Fruit fly (Drosophila melanogaster) Kc167 (cell line): Measurements from ENCODE around the gene I-2.
"Not testable (repeated sequence)": the region's sequence is repeated elsewhere in the genome, so short reads cannot be mapped to it uniquely, and the experiment has no call there.

Experiments
- Myc ChIP-seq: fragments of >200 bp; optimal IDR thresholded peaks from 2 replicates; lab custom pipeline; 2017; ENCODE audit warnings: missing external identifiers
- Sin3A ChIP-seq: fragments of >200 bp; optimal IDR thresholded peaks from 2 replicates; lab custom pipeline; 2018; ENCODE audit warnings: missing external identifiers
- h ChIP-seq: fragments of >200 bp; optimal IDR thresholded peaks from 3 replicates; lab custom pipeline; 2018; ENCODE audit warnings: missing external identifiers
- insv ChIP-seq: fragments of >200 bp; optimal IDR thresholded peaks from 3 replicates; lab custom pipeline; 2018; ENCODE audit warnings: missing external identifiers
- psq ChIP-seq: fragments of >200 bp; optimal IDR thresholded peaks from 2 replicates; lab custom pipeline; 2017; ENCODE audit warnings: missing external identifiers
- ttk ChIP-seq: sonication (Bioruptor generic); optimal IDR thresholded peaks from 2 replicates; lab custom pipeline; 2017; ENCODE audit warnings: missing external identifiers

The I-2 gene

DNA sequence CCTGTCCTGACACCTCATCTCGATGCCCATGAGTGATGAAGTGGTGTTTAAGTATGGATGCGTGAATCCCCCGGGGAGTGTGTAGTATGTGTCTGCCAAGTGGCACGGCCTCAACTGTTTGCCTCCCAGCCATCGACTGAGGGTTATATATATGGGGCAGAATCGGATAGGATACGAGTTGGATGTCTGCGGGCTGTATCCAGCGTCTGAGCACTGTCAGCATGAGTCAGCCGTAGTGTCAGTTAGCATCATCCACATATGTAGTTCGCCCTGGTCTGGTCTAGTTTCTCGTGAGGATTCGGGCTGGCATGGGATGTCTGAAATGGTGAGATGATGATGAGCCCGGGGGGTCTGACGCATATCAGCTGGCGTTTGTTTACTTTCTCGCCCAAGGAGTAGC is 34.6 kb downstream of the I-2 start, which contains the start of gene Ilp3:
Ilp3 (minus strand) TSS at position 101 of the 400 bp plus-strand sequence.
- TF ChIP-seq ttk (no peak), Myc (no peak), Sin3A (no peak), insv (no peak), h (lab: Kevin White, UChicago) (no peak)

- no peak for TF ChIP-seq ttk
- TF ChIP-seq psq (lab: Kevin White, UChicago): no peak
- TF ChIP-seq Sin3A: no peak
- no peak for TF ChIP-seq h (lab: Kevin White, UChicago)
- TF ChIP-seq insv: no peak
- no peak for TF ChIP-seq Myc
Observed at dm6 chr3L:9799398-9799797, 37.2 kb downstream of the I-2 start, which contains the start of gene Ilp2. Ilp2 (plus strand) TSS chr3L:9799698.

- TF ChIP-seq h (lab: Kevin White, UChicago); Myc; Sin3A: not testable (repeated sequence)
Observed at dm6 chr3L:9798120-9798519, 38.5 kb downstream of the I-2 start, which contains the start of gene Ilp1. Ilp1 (plus strand) TSS chr3L:9798420.

DNA sequence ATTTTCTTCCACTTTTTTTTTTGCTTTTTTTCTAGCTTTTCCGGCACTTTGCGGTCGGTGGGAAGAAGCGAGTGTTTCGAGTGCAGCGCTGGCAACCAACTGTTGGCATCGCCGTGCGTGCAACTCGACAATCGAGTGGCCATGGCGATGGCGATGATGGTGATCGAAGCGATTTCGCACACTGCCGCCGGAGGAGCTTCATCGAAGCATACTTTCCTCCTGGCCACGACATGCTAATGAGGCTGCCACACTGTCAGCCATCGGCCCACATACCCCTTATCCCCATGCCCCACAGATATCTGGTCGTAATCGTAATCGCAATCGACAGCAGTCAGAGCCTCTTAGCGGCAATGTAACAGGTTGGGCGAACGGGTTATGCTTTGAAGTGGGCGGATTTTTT is 39.0 kb downstream of the I-2 start, which contains the start of gene Zasp67:
Zasp67 (minus strand) TSS at position 101 of the 400 bp plus-strand sequence.
- no peak for TF ChIP-seq Sin3A
- TF ChIP-seq ttk: no peak
- TF ChIP-seq insv: no peak
- no peak for TF ChIP-seq psq (lab: Kevin White, UChicago)
- no peak for TF ChIP-seq Myc
- no peak for TF ChIP-seq h (lab: Kevin White, UChicago)

dm6 chr3L:9786746-9787145 is 49.9 kb downstream of the I-2 start, which contains the start of gene CG32052:
CG32052 (plus strand) TSS chr3L:9787046.
- TF ChIP-seq ttk: no peak
- no peak for TF ChIP-seq Sin3A
- no peak for TF ChIP-seq Myc
- no peak for TF ChIP-seq psq (lab: Kevin White, UChicago)
- TF ChIP-seq h (lab: Kevin White, UChicago): no peak
- TF ChIP-seq insv: no peak
